Worm (Caenorhabditis elegans): ENCODE measurements around the gene byn-1.

DNA sequence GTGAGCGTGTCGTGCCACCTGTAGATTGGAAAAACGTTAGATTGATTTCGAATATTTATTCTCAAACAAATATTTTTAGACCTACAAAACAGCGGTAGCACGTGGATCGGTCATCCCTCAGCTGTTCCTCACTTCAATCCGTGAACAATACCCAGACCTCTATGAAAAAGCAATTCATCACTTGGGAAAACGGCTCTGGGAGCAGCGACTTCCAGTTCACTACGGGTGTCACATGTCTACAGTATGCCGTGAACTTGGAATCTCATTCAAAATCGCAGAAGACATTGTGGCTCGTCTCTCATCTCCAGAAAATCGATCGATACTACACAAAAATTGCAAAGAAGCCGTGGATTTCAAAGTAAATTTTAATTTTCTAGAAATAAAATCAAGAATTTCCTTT lies 27.3 kb upstream of the byn-1 start:
- TF ChIP-seq aly-2 (tag; optimal IDR thresholded peaks at IDR 0.05) (no peak), ama-1 (optimal IDR thresholded peaks at IDR 0.05) (no peak), snpc-4 (tag; optimal IDR thresholded peaks at IDR 0.05) (no peak), crh-2 (tag; optimal IDR thresholded peaks at IDR 0.05) (no peak), nhr-12 (tag; optimal IDR thresholded peaks at IDR 0.05) (no peak), unc-39 (tag; optimal IDR thresholded peaks at IDR 0.05) (no peak), nhr-237 (tag; optimal IDR thresholded peaks at IDR 0.05) (no peak), R02D3.7 (tag; optimal IDR thresholded peaks at IDR 0.05) (no peak), skn-1 (tag; optimal IDR thresholded peaks at IDR 0.05) (no peak), elt-1 (tag; optimal IDR thresholded peaks at IDR 0.05) (no peak), unc-62 (GFP tag; optimal IDR thresholded peaks at IDR 0.05) (no peak)
